ENCODE assay signal across 5 worm cellular contexts in the genomic region with DNA sequence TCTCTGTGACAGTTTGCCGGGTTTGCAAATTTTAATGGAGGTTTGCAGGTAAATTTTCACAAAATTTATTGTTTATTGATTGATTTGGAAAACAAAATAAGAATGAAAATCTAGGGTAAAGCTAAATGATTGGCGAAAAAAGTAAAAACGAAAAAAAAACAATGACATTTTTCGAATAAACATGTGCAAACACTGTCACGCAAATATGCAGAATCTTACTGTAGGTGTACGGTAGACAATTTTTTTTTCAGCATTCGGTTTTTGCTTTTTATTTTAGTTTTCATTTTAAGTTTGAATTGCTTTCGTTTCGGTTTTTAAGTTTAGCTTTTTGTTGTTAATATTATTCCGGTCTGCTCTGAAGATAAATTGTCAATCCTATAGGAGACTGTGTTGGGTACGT.
A peak's percentile ranks its signal among the peaks of the same experiment; 100 is the strongest.
TF ChIP-seq lines count a peak whose summit lies in the region.

No protein-coding gene starts in this region.

TF ChIP-seq in whole organism, L1 larva, 84 proteins besides CTCF, POLR2A, EP300 and RAD21:
- TF ChIP-seq vab-15 (tag; optimal IDR thresholded peaks at IDR 0.05; lab: Kevin White, UChicago) (no peak), F16B12.6 (tag; optimal IDR thresholded peaks at IDR 0.05; lab: Kevin White, UChicago) (peak; percentile 2), C34B4.2 (tag; optimal IDR thresholded peaks at IDR 0.05; lab: Kevin White, UChicago) (no peak), lsy-2 (tag; optimal IDR thresholded peaks at IDR 0.05; lab: Kevin White, UChicago) (peak; percentile 43 to 70), unc-86 (tag; optimal IDR thresholded peaks at IDR 0.05; lab: Kevin White, UChicago) (no peak), nhr-90 (tag; optimal IDR thresholded peaks at IDR 0.05; lab: Kevin White, UChicago; ENCODE audit: poor library complexity) (no peak), ceh-63 (GFP tag; optimal IDR thresholded peaks at IDR 0.05; lab: Kevin White, UChicago) (no peak), nhr-76 (tag; optimal IDR thresholded peaks at IDR 0.05; lab: Kevin White, UChicago) (no peak), nhr-85 (tag; lab: Kevin White, UChicago) (peak; percentile 27)
TF ChIP-seq in whole organism, L1 larva: peak in this region for 3.

TF ChIP-seq in whole organism, L3 larva, 47 proteins besides CTCF, POLR2A, EP300 and RAD21:
- peak; percentile 5 for TF ChIP-seq ceh-28 (tag; optimal IDR thresholded peaks at IDR 0.05; lab: Kevin White, UChicago)
- no peak for TF ChIP-seq elt-2 (tag; optimal IDR thresholded peaks at IDR 0.05; lab: Kevin White, UChicago)
- TF ChIP-seq nhr-11 (tag; optimal IDR thresholded peaks at IDR 0.05; lab: Kevin White, UChicago): no peak
- no peak for TF ChIP-seq jun-1 (tag; optimal IDR thresholded peaks at IDR 0.05; lab: Kevin White, UChicago)
- no peak for TF ChIP-seq skn-1 (tag; optimal IDR thresholded peaks at IDR 0.05; lab: Kevin White, UChicago)
- no peak for TF ChIP-seq daf-12 (tag; optimal IDR thresholded peaks at IDR 0.05; lab: Kevin White, UChicago)
- no peak for TF ChIP-seq nfya-1 (tag; optimal IDR thresholded peaks at IDR 0.05; lab: Kevin White, UChicago; ENCODE audit: insufficient read depth)
- no peak for TF ChIP-seq nhr-23 (tag; optimal IDR thresholded peaks at IDR 0.05; lab: Kevin White, UChicago)
- no peak for TF ChIP-seq nhr-25 (tag; optimal IDR thresholded peaks at IDR 0.05; lab: Kevin White, UChicago)
TF ChIP-seq in whole organism, L3 larva: peak in this region for 1.

TF ChIP-seq in whole organism, L4 larva, 104 proteins besides CTCF, POLR2A, EP300 and RAD21:
- TF ChIP-seq T20F7.1 (GFP tag; optimal IDR thresholded peaks at IDR 0.05; lab: Kevin White, UChicago) (peak; percentile 23), mep-1 (tag; optimal IDR thresholded peaks at IDR 0.05; lab: Kevin White, UChicago) (no peak), lsy-2 (tag; optimal IDR thresholded peaks at IDR 0.05; lab: Kevin White, UChicago) (peak in 1 of 2 experiments; percentile 79), zfp-3 (GFP tag; conservative IDR thresholded peaks at IDR 0.05; lab: Robert Waterston, UW) (no peak), unc-130 (GFP tag; optimal IDR thresholded peaks at IDR 0.05; lab: Kevin White, UChicago) (peak; percentile 34)

TF ChIP-seq in whole organism, mixed stage, embryonic, 35 proteins besides CTCF, POLR2A, EP300 and RAD21:
- no peak for TF ChIP-seq tbx-8 (GFP tag; optimal IDR thresholded peaks at IDR 0.05; lab: Kevin White, UChicago)
- no peak for TF ChIP-seq bed-3 (GFP tag; optimal IDR thresholded peaks at IDR 0.05; lab: Kevin White, UChicago)
- TF ChIP-seq lsy-2 (tag; optimal IDR thresholded peaks at IDR 0.05; lab: Kevin White, UChicago): peak; percentile 81
- no peak for TF ChIP-seq ceh-39 (tag; optimal IDR thresholded peaks at IDR 0.05; lab: Kevin White, UChicago)

TF ChIP-seq in whole organism, young adult, 124 proteins besides CTCF, POLR2A, EP300 and RAD21:
- TF ChIP-seq Y53G8AR.9 (GFP tag; conservative IDR thresholded peaks at IDR 0.05; lab: Robert Waterston, UW) (no peak), Y79H2A.3 (GFP tag; conservative IDR thresholded peaks at IDR 0.05; lab: Robert Waterston, UW) (no peak), madf-6 (GFP tag; IDR thresholded peaks at IDR 0.05; lab: Robert Waterston, UW) (peak; percentile 60), snpc-4 (GFP tag; optimal IDR thresholded peaks at IDR 0.05; lab: Kevin White, UChicago) (no peak), snpc-4 (tag; optimal IDR thresholded peaks at IDR 0.05; lab: Kevin White, UChicago) (no peak), ZK185.1 (tag; optimal IDR thresholded peaks at IDR 0.05; lab: Kevin White, UChicago; ENCODE audit: poor library complexity, severe bottlenecking) (no peak), efl-1 (GFP tag; optimal IDR thresholded peaks at IDR 0.05; lab: Kevin White, UChicago) (peak; percentile 35), let-526 (GFP tag; IDR thresholded peaks at IDR 0.05; lab: Robert Waterston, UW) (no peak), F33H1.4 (GFP tag; IDR thresholded peaks at IDR 0.05; lab: Robert Waterston, UW) (peak; percentile 31), tbp1 (GFP tag; optimal IDR thresholded peaks at IDR 0.05; lab: Kevin White, UChicago) (no peak), ccch-3 (GFP tag; optimal IDR thresholded peaks at IDR 0.05; lab: Kevin White, UChicago) (no peak), ztf-22 (GFP tag; optimal IDR thresholded peaks at IDR 0.05; lab: Kevin White, UChicago) (no peak), dox-1 (GFP tag; IDR thresholded peaks at IDR 0.05; lab: Robert Waterston, UW) (peak; percentile 30; the same call in 1 of the 2 replicates), fkh-3 (tag; optimal IDR thresholded peaks at IDR 0.05; lab: Kevin White, UChicago) (no peak), K11D2.4 (GFP tag; IDR thresholded peaks at IDR 0.05; lab: Robert Waterston, UW) (no peak), aptf-2 (GFP tag; conservative IDR thresholded peaks at IDR 0.05; lab: Robert Waterston, UW) (no peak), mcd-1 (GFP tag; IDR thresholded peaks at IDR 0.05; lab: Robert Waterston, UW) (no peak), madf-8 (GFP tag; conservative IDR thresholded peaks at IDR 0.05; lab: Robert Waterston, UW) (0 out of 2 replicates have a peak, but pooled peaks have one; percentile 24), gei-17 (GFP tag; optimal IDR thresholded peaks at IDR 0.05; lab: Kevin White, UChicago) (no peak), egl-18 (GFP tag; IDR thresholded peaks at IDR 0.05; lab: Robert Waterston, UW) (no peak), lag-1 (GFP tag; IDR thresholded peaks at IDR 0.05; lab: Robert Waterston, UW) (no peak), snpc-3.4 (tag; optimal IDR thresholded peaks at IDR 0.05; lab: Kevin White, UChicago) (peak; percentile 1), hlh-26 (GFP tag; conservative IDR thresholded peaks at IDR 0.05; lab: Robert Waterston, UW) (no peak), tbx-9 (tag; optimal IDR thresholded peaks at IDR 0.05; lab: Kevin White, UChicago; ENCODE audit: borderline replicate concordance) (no peak), F22D6.2 (tag; optimal IDR thresholded peaks at IDR 0.05; lab: Kevin White, UChicago) (no peak), lin-54 (GFP tag; optimal IDR thresholded peaks at IDR 0.05; lab: Kevin White, UChicago) (peak; percentile 45), zfh-2 (GFP tag; conservative IDR thresholded peaks at IDR 0.05; lab: Robert Waterston, UW) (no peak), F49E8.2 (tag; optimal IDR thresholded peaks at IDR 0.05; lab: Kevin White, UChicago; ENCODE audit: insufficient read depth) (peak; percentile 26), nhr-120 (GFP tag; IDR thresholded peaks at IDR 0.05; lab: Robert Waterston, UW) (no peak), lsl-1 (GFP tag; optimal IDR thresholded peaks at IDR 0.05; lab: Kevin White, UChicago) (peak; percentile 93), egrh-3 (GFP tag; IDR thresholded peaks at IDR 0.05; lab: Robert Waterston, UW) (no peak), athp-1 (tag; optimal IDR thresholded peaks at IDR 0.05; lab: Kevin White, UChicago) (no peak), unc-130 (GFP tag; optimal IDR thresholded peaks at IDR 0.05; lab: Kevin White, UChicago) (no peak), let-607 (tag; optimal IDR thresholded peaks at IDR 0.05; lab: Kevin White, UChicago) (no peak)
TF ChIP-seq in whole organism, young adult: peak in this region for 9.
